Fruit fly (Drosophila melanogaster) S2 (cell line): ENCODE measurements around the gene Cpr78Cb.

Experiments
- CG8478 ChIP-seq: fragments of >200 bp; optimal IDR thresholded peaks from 2 replicates; lab custom pipeline; 2018
- CTCF ChIP-seq, 2 experiments: fragments of >200 bp; optimal IDR thresholded peaks; 2 replicates each; lab custom pipeline; 2018

Gene Cpr78Cb

dm6 chr3L:21270480-21270879, 23.8 kb upstream of the Cpr78Cb start, which contains the start of gene CG9389:
TSS of gene CG9389 (minus strand) at chr3L:21270580.
- TF ChIP-seq CG8478 (lab: Kevin White, UChicago) = no peak

DNA sequence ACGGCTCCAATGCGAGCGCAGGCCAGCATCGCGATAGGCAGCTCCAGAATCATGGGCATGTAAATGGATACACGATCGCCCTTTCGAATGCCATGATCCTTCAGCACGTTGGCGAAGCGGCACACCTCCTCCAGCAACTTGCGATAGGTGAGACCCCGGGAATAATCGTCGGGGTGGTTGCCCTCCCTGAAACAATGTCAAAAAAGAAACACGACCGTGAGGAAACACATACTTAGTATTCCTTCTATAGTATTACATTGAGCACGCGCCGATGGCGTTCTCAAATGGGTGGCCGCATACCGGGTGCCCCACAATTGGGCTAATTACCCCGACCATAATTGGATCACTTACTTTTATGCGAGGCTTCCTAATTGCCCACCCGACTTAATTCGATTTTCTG, 20.8 kb upstream of the Cpr78Cb start:
- TF ChIP-seq CG8478 (lab: Kevin White, UChicago) (no peak), CTCF (optimal IDR thresholded peaks at IDR 0.05; lab: Kevin White, UChicago) (no peak)

DNA sequence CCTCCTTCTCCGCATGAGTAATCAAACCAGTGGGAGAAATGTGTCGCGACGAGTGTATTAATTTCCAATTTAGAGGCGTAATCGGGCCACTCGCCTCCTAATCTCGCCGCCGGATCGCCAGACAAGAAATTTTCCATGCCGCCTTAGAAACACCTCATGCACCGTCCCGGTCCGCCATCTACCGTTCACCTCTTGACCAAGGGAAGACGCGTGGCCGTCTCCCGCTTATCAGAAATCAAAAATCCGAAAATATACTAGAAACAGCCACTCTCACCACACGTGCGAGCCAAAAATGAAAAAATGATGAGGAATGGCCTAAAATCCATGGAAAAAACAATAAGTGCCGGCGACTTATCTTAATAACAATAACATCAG, 18.4 kb upstream of the Cpr78Cb start:
- peak; percentile 21 to 29 for TF ChIP-seq CTCF (optimal IDR thresholded peaks at IDR 0.05; lab: Kevin White, UChicago)
- TF ChIP-seq CG8478 (lab: Kevin White, UChicago) = no peak

DNA sequence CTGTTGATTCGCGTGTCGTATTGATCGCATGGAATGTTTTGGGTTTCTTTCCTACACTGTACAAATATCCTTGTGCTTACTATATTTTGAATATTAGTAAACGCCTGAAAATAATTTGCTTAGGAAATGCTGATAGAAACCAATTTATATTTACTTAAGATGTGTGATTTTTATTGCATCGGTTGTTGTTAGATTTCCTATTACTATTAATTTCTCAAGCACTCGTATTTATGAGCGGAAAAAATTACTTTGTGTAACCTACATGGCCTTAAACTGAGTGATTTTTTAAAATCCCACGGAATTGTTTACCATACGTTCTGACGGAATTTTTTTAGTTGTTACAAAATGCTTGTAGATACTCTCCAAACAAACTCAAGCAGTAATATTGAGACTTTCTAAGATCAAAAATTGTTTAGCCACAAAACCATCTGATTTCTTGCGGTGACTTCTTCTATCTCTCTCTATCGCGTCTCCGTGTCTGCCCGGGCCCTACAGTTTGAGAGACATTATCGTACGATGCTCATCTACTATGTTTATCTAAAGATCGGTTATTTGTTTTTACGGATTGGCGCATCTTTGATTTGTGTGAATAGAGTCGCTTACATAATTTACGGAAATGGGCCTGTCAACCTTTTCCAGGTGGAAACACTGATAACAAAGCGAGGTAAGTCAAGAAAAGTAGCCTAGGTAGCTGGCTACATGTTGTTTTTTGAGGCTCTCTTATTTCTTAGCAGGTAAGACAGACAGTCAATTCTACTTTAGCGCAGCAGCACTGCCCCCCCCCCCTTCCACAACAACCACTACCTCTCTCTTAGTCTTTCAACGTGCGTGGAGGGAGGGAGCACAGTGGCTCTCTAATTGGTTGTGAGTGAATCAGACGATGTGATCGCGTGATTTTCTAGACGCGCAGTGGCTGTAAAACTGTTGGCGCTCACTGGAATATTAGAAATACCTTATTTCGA, 17.7 kb upstream of the Cpr78Cb start:
- TF ChIP-seq CTCF (optimal IDR thresholded peaks at IDR 0.05; lab: Kevin White, UChicago) (no peak), CG8478 (lab: Kevin White, UChicago) (no peak)

- TF ChIP-seq CTCF (optimal IDR thresholded peaks at IDR 0.05; lab: Kevin White, UChicago) (no peak), CG8478 (lab: Kevin White, UChicago) (no peak)
Measured at dm6 chr3L:21277897-21278530, 16.3 kb upstream of the Cpr78Cb start.

- TF ChIP-seq CTCF (optimal IDR thresholded peaks at IDR 0.05; lab: Kevin White, UChicago) (no peak), CG8478 (lab: Kevin White, UChicago) (no peak)
Measured at dm6 chr3L:21279168-21279567, 15.1 kb upstream of the Cpr78Cb start.

dm6 chr3L:21279876-21280566, 14.3 kb upstream of the Cpr78Cb start, which contains the start of gene AcCoAS:
TSS of gene AcCoAS (minus strand) at chr3L:21280243.
- TF ChIP-seq CG8478 (lab: Kevin White, UChicago) = no peak
- no peak for TF ChIP-seq CTCF (optimal IDR thresholded peaks at IDR 0.05; lab: Kevin White, UChicago)

DNA sequence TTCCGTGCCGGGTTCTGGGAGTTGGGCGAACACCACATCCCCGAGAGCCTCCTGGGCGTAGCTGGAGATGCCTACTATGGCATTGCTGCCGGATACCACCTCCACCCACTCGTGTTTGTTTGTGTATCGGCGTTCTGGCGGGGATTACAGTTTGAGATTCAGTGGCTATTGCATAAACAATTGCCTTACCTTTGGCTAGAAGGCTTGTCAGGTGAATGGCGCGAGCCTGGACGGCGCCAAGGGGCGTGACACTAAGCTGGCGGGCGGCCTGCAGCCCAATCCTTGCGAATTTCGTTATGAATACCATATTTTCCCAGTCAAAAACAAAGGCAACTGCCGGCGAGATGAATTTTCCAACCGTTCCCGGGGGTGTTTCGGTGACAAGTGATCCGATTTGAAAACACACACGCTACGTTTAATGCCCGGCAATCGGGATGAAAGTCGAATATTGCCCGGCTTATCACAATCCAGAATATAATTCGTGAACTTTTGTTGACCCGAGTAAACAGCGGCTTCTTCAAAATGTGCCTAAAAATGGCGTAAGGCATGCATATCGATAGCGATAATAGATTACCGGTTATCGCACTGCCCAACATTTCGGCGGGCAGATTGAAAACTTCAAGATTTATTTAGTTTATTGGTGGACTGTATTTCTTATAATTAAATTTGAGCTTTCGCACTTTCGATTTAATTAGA, 13.1 kb upstream of the Cpr78Cb start, which contains the start of gene ppl:
ppl (minus strand) TSS at position 511 of the 696 bp plus-strand sequence.
- TF ChIP-seq CG8478 (lab: Kevin White, UChicago) (no peak), CTCF (optimal IDR thresholded peaks at IDR 0.05; lab: Kevin White, UChicago) (peak in 1 of 2 experiments; percentile 18)

dm6 chr3L:21281706-21282105, 12.6 kb upstream of the Cpr78Cb start:
- TF ChIP-seq CTCF (optimal IDR thresholded peaks at IDR 0.05; lab: Kevin White, UChicago) (no peak), CG8478 (lab: Kevin White, UChicago) (no peak)

DNA sequence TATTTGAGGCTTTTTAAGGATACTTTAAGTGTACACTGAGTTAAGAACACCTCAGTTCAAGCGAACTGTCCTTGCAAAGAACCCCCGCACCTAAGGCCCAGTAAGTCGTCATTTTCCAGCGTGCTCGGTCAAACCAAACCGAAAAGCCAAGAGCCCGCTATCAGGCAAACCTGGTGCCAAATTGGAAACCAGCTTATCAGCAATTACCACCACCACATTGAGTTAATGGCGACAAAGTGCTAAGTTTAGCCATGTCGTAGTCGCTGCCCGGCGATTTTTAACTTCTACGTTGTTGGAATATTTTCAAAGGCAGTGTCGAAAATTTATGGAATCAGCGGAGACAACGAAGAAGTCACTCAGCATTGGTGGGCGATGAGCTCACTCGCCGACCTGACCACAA, 11.6 kb upstream of the Cpr78Cb start:
- TF ChIP-seq CG8478 (lab: Kevin White, UChicago) (no peak), CTCF (optimal IDR thresholded peaks at IDR 0.05; lab: Kevin White, UChicago) (no peak)

dm6 chr3L:21283795-21284194, 10.5 kb upstream of the Cpr78Cb start:
- TF ChIP-seq CG8478 (lab: Kevin White, UChicago) (no peak), CTCF (optimal IDR thresholded peaks at IDR 0.05; lab: Kevin White, UChicago) (no peak)

dm6 chr3L:21284720-21285638, 9.3 kb upstream of the Cpr78Cb start:
- TF ChIP-seq CTCF (optimal IDR thresholded peaks at IDR 0.05; lab: Kevin White, UChicago) = no peak
- TF ChIP-seq CG8478 (lab: Kevin White, UChicago) = no peak
